Fruit fly (Drosophila melanogaster): ENCODE data around the gene AdamTS-B.

DNA sequence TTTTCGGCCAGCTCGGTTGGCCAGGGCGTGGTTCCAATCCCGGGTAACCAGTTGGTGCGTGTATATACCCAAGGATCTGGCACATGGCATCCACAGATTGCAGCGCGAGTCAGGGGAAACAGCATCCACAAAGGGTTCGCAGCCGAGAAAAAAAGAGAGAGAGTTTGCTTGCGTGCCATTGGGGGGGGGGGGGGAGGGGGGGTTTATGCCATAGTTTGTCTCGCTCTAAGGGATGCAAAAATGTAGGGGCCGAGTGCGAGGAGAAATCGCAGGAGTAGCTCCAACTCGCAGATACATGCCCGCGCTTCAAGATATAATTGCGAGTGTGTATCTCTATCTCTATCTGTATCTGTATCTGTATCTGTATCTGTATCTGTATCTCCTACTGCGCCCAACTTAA, 48.4 kb upstream of the AdamTS-B start:
- TF ChIP-seq CHES-1-like (GFP tag; optimal IDR thresholded peaks at IDR 0.05) (no peak), CG3838 (GFP tag; optimal IDR thresholded peaks at IDR 0.05) (no peak)
